ENCODE assay signal across 1 fruit fly cellular context in genomic region chr3R:23293066-23293777, dm6.
TF ChIP-seq lines count a peak whose summit lies in the region.

No protein-coding gene starts in this region.

TF ChIP-seq in whole organism, embryonic, 481 proteins besides CTCF, POLR2A, EP300 and RAD21 (continued from another document and continues in another):
- no peak for TF ChIP-seq lov (optimal IDR thresholded peaks at IDR 0.05; lab: Kevin White, UChicago)
- peak; percentile 33; the same call in 1 of the 3 replicates for TF ChIP-seq lov (GFP tag; IDR thresholded peaks at IDR 0.05; lab: Robert Waterston, UW)
- peak; percentile 34 for TF ChIP-seq CG16815 (GFP tag; optimal IDR thresholded peaks at IDR 0.05; lab: Kevin White, UChicago)
- no peak for TF ChIP-seq CG3163 (GFP tag; optimal IDR thresholded peaks at IDR 0.05; lab: Kevin White, UChicago)
- TF ChIP-seq ttk (GFP tag; IDR thresholded peaks at IDR 0.05; lab: Robert Waterston, UW), result peak; percentile 72
- no peak for TF ChIP-seq BEAF-32 (GFP tag; optimal IDR thresholded peaks at IDR 0.05; lab: Kevin White, UChicago)
- peak; percentile 42 for TF ChIP-seq gsb-n (tag; optimal IDR thresholded peaks at IDR 0.05; lab: Kevin White, UChicago)
- peak; percentile 16; the same call in 1 of the 2 replicates for TF ChIP-seq Awh (GFP tag; IDR thresholded peaks at IDR 0.05; lab: Robert Waterston, UW)
- no peak for TF ChIP-seq pan (optimal IDR thresholded peaks at IDR 0.05; lab: Kevin White, UChicago)
- TF ChIP-seq pan (GFP tag; optimal IDR thresholded peaks at IDR 0.05 in 1 of 2, IDR thresholded peaks at IDR 0.05 in 1 of 2), result peak in 1 of 2 experiments; percentile 66
- no peak for TF ChIP-seq CG11093 (GFP tag; IDR thresholded peaks at IDR 0.05; lab: Robert Waterston, UW)
- TF ChIP-seq dm (GFP tag; optimal IDR thresholded peaks at IDR 0.05; lab: Kevin White, UChicago), result no peak
- TF ChIP-seq CG16779 (GFP tag; IDR thresholded peaks at IDR 0.05; lab: Robert Waterston, UW), result no peak
- TF ChIP-seq cad (GFP tag; optimal IDR thresholded peaks at IDR 0.05; lab: Kevin White, UChicago), result no peak
- peak; percentile 71 for TF ChIP-seq HLH3B (GFP tag; IDR thresholded peaks at IDR 0.05; lab: Robert Waterston, UW)
- TF ChIP-seq CG8478 (optimal IDR thresholded peaks at IDR 0.05; lab: Kevin White, UChicago), result peak; percentile 92
- peak; percentile 9 for TF ChIP-seq NfI (GFP tag; optimal IDR thresholded peaks at IDR 0.05; lab: Kevin White, UChicago)
- TF ChIP-seq CG14965 (GFP tag; optimal IDR thresholded peaks at IDR 0.05; lab: Kevin White, UChicago; ENCODE audit: borderline replicate concordance), result no peak
- TF ChIP-seq CG8388 (GFP tag; optimal IDR thresholded peaks at IDR 0.05; lab: Kevin White, UChicago), result peak; percentile 72
- peak; percentile 55 for TF ChIP-seq CG14441 (GFP tag; IDR thresholded peaks at IDR 0.05; lab: Robert Waterston, UW)
- TF ChIP-seq CG42726 (GFP tag; IDR thresholded peaks at IDR 0.05; lab: Robert Waterston, UW; ENCODE audit: partially characterized antibody), result no peak
- TF ChIP-seq CG1024 (GFP tag; IDR thresholded peaks at IDR 0.05; lab: Robert Waterston, UW), result peak; percentile 44; the same call in 1 of the 2 replicates
- no peak for TF ChIP-seq CG9609 (GFP tag; optimal IDR thresholded peaks at IDR 0.05; lab: Kevin White, UChicago)
- TF ChIP-seq Trl (optimal IDR thresholded peaks at IDR 0.05; lab: Kevin White, UChicago), result peak; percentile 35 to 59
- no peak for TF ChIP-seq Trl (GFP tag; optimal IDR thresholded peaks at IDR 0.05; lab: Kevin White, UChicago)
- peak; percentile 61; the same call in 1 of the 2 replicates for TF ChIP-seq CG13287 (GFP tag; IDR thresholded peaks at IDR 0.05; lab: Robert Waterston, UW; ENCODE audit: partially characterized antibody)
- TF ChIP-seq klu (GFP tag; IDR thresholded peaks at IDR 0.05; lab: Robert Waterston, UW), result 0 out of 2 replicates have a peak, but pooled peaks have one; percentile 29
- peak; percentile 40 for TF ChIP-seq tio (GFP tag; optimal IDR thresholded peaks at IDR 0.05; lab: Kevin White, UChicago)
- no peak for TF ChIP-seq CG17612 (GFP tag; IDR thresholded peaks at IDR 0.05; lab: Robert Waterston, UW)
- TF ChIP-seq YL-1 (GFP tag; optimal IDR thresholded peaks at IDR 0.05; lab: Kevin White, UChicago), result no peak
- TF ChIP-seq NFAT (GFP tag; IDR thresholded peaks at IDR 0.05; lab: Robert Waterston, UW), result no peak
- no peak for TF ChIP-seq Doc3 (GFP tag; IDR thresholded peaks at IDR 0.05; lab: Robert Waterston, UW; ENCODE audit: partially characterized antibody)
- TF ChIP-seq gfzf (GFP tag; optimal IDR thresholded peaks at IDR 0.05; lab: Kevin White, UChicago), result no peak
- TF ChIP-seq Abd-B (GFP tag; optimal IDR thresholded peaks at IDR 0.05; lab: Kevin White, UChicago), result no peak
- peak; percentile 79 for TF ChIP-seq dmrt11E (tag; optimal IDR thresholded peaks at IDR 0.05; lab: Kevin White, UChicago)
- no peak for TF ChIP-seq CG7745 (tag; optimal IDR thresholded peaks at IDR 0.05; lab: Kevin White, UChicago)
- TF ChIP-seq esg (GFP tag; conservative IDR thresholded peaks at IDR 0.05; lab: Robert Waterston, UW), result no peak; the same call in 1 of the 2 replicates
- TF ChIP-seq CG12071 (GFP tag; optimal IDR thresholded peaks at IDR 0.05; lab: Kevin White, UChicago), result no peak
- no peak for TF ChIP-seq otp (GFP tag; IDR thresholded peaks at IDR 0.05; lab: Robert Waterston, UW)
- TF ChIP-seq dimm (GFP tag; IDR thresholded peaks at IDR 0.05; lab: Robert Waterston, UW), result no peak
- TF ChIP-seq CG34422 (GFP tag; IDR thresholded peaks at IDR 0.05; lab: Robert Waterston, UW), result peak; percentile 53; the same call in 2 of the 3 replicates
- TF ChIP-seq CG31365 (tag; optimal IDR thresholded peaks at IDR 0.05; lab: Kevin White, UChicago), result no peak
- no peak for TF ChIP-seq Dref (GFP tag; IDR thresholded peaks at IDR 0.05; lab: Robert Waterston, UW)
- peak; percentile 54 for TF ChIP-seq CG15479 (GFP tag; optimal IDR thresholded peaks at IDR 0.05; lab: Kevin White, UChicago)
- TF ChIP-seq chinmo (GFP tag; IDR thresholded peaks at IDR 0.05; lab: Robert Waterston, UW; ENCODE audit: partially characterized antibody), result peak; percentile 87; the same call in 2 of the 4 replicates
- no peak for TF ChIP-seq ash1 (GFP tag; optimal IDR thresholded peaks at IDR 0.05; lab: Kevin White, UChicago)
- no peak for TF ChIP-seq CG11560 (tag; IDR thresholded peaks at IDR 0.05; lab: Robert Waterston, UW)
- TF ChIP-seq CG2202 (tag; optimal IDR thresholded peaks at IDR 0.05; lab: Kevin White, UChicago), result peak; percentile 33
- TF ChIP-seq emc (GFP tag; optimal IDR thresholded peaks at IDR 0.05; lab: Kevin White, UChicago), result no peak
- TF ChIP-seq CG18476 (GFP tag; optimal IDR thresholded peaks at IDR 0.05; lab: Kevin White, UChicago), result no peak
- TF ChIP-seq CG5180 (GFP tag; optimal IDR thresholded peaks at IDR 0.05; lab: Kevin White, UChicago), result no peak
- peak; percentile 81 for TF ChIP-seq CG17829 (tag; optimal IDR thresholded peaks at IDR 0.05; lab: Kevin White, UChicago)
- no peak for TF ChIP-seq Mes4 (GFP tag; optimal IDR thresholded peaks at IDR 0.05; lab: Kevin White, UChicago)
- no peak for TF ChIP-seq Bteb2 (GFP tag; optimal IDR thresholded peaks at IDR 0.05; lab: Kevin White, UChicago)
- TF ChIP-seq crp (GFP tag; optimal IDR thresholded peaks at IDR 0.05; lab: Kevin White, UChicago), result no peak
- TF ChIP-seq grn (GFP tag; optimal IDR thresholded peaks at IDR 0.05; lab: Kevin White, UChicago), result peak; percentile 93
- TF ChIP-seq Hr3 (GFP tag; optimal IDR thresholded peaks at IDR 0.05; lab: Kevin White, UChicago), result peak; percentile 45
- no peak for TF ChIP-seq CG10654 (GFP tag; optimal IDR thresholded peaks at IDR 0.05; lab: Kevin White, UChicago)
- no peak for TF ChIP-seq Dip2 (GFP tag; IDR thresholded peaks at IDR 0.05; lab: Robert Waterston, UW)
- peak; percentile 48; the same call in 2 of the 3 replicates for TF ChIP-seq sr (GFP tag; IDR thresholded peaks at IDR 0.05; lab: Robert Waterston, UW)
- peak; percentile 68 for TF ChIP-seq sisA (GFP tag; IDR thresholded peaks at IDR 0.05; lab: Robert Waterston, UW)
- 0 out of 2 replicates have a peak, but pooled peaks have one; percentile 18 for TF ChIP-seq CG32532 (GFP tag; IDR thresholded peaks at IDR 0.05; lab: Robert Waterston, UW)
- TF ChIP-seq CG10366 (GFP tag; IDR thresholded peaks at IDR 0.05; lab: Robert Waterston, UW), result peak; percentile 64
- TF ChIP-seq D19B (GFP tag; optimal IDR thresholded peaks at IDR 0.05; lab: Kevin White, UChicago), result no peak
- TF ChIP-seq CG4730 (GFP tag; IDR thresholded peaks at IDR 0.05; lab: Robert Waterston, UW), result peak; percentile 53; the same call in 1 of the 2 replicates
- no peak; the same call in none of the 2 replicates for TF ChIP-seq Atf6 (GFP tag; IDR thresholded peaks at IDR 0.05; lab: Robert Waterston, UW)
- peak; percentile 55; the same call in 1 of the 2 replicates for TF ChIP-seq slbo (GFP tag; IDR thresholded peaks at IDR 0.05; lab: Robert Waterston, UW)
- TF ChIP-seq chif (GFP tag; optimal IDR thresholded peaks at IDR 0.05; lab: Kevin White, UChicago), result peak in 1 of 2 experiments; percentile 8
- peak; percentile 38 for TF ChIP-seq CG17359 (tag; optimal IDR thresholded peaks at IDR 0.05; lab: Kevin White, UChicago)
- peak; percentile 28; the same call in 1 of the 2 replicates for TF ChIP-seq H2.0 (GFP tag; IDR thresholded peaks at IDR 0.05; lab: Robert Waterston, UW)
- no peak for TF ChIP-seq cwo (GFP tag; optimal IDR thresholded peaks at IDR 0.05; lab: Kevin White, UChicago)
- peak; percentile 60 to 81 for TF ChIP-seq bsh (GFP tag; optimal IDR thresholded peaks at IDR 0.05; lab: Kevin White, UChicago)
- TF ChIP-seq CG32767 (GFP tag; IDR thresholded peaks at IDR 0.05; lab: Robert Waterston, UW), result peak; percentile 55; the same call in 1 of the 2 replicates
- peak; percentile 35 for TF ChIP-seq nerfin-1 (tag; optimal IDR thresholded peaks at IDR 0.05; lab: Kevin White, UChicago)
- no peak for TF ChIP-seq CG9876 (GFP tag; optimal IDR thresholded peaks at IDR 0.05; lab: Kevin White, UChicago)
- no peak for TF ChIP-seq B-H2 (GFP tag; optimal IDR thresholded peaks at IDR 0.05; lab: Kevin White, UChicago)
- TF ChIP-seq corto (GFP tag; optimal IDR thresholded peaks at IDR 0.05; lab: Kevin White, UChicago), result no peak
- TF ChIP-seq lola (GFP tag; optimal IDR thresholded peaks at IDR 0.05; lab: Kevin White, UChicago), result peak in 2 of 3 experiments; percentile 61 to 68
- peak; percentile 43 for TF ChIP-seq phol (tag; optimal IDR thresholded peaks at IDR 0.05; lab: Kevin White, UChicago)
- peak; percentile 55 for TF ChIP-seq scrt (GFP tag; optimal IDR thresholded peaks at IDR 0.05; lab: Kevin White, UChicago)
- no peak for TF ChIP-seq hb (GFP tag; IDR thresholded peaks at IDR 0.05; lab: Robert Waterston, UW; ENCODE audit: partially characterized antibody)
- TF ChIP-seq dan (GFP tag; IDR thresholded peaks at IDR 0.05; lab: Robert Waterston, UW), result no peak
- TF ChIP-seq Neu2 (GFP tag; optimal IDR thresholded peaks at IDR 0.05; lab: Kevin White, UChicago; ENCODE audit: borderline replicate concordance), result no peak
- TF ChIP-seq CG8924 (tag; optimal IDR thresholded peaks at IDR 0.05; lab: Kevin White, UChicago), result peak; percentile 31
- peak; percentile 89 for TF ChIP-seq Xrp1 (GFP tag; IDR thresholded peaks at IDR 0.05; lab: Robert Waterston, UW)
- peak; percentile 40 for TF ChIP-seq lbe (GFP tag; optimal IDR thresholded peaks at IDR 0.05; lab: Kevin White, UChicago)
- no peak for TF ChIP-seq CG15514 (GFP tag; optimal IDR thresholded peaks at IDR 0.05; lab: Kevin White, UChicago)
- TF ChIP-seq HmgD (GFP tag; optimal IDR thresholded peaks at IDR 0.05; lab: Kevin White, UChicago), result no peak
- TF ChIP-seq Hmx (GFP tag; optimal IDR thresholded peaks at IDR 0.05; lab: Kevin White, UChicago), result no peak
- no peak for TF ChIP-seq insv (GFP tag; optimal IDR thresholded peaks at IDR 0.05; lab: Kevin White, UChicago)
- peak; percentile 86 for TF ChIP-seq sens (GFP tag; lab: Kevin White, UChicago)
- no peak for TF ChIP-seq CG7987 (GFP tag; optimal IDR thresholded peaks at IDR 0.05; lab: Kevin White, UChicago)
- TF ChIP-seq zfh2 (GFP tag; optimal IDR thresholded peaks at IDR 0.05; lab: Kevin White, UChicago), result no peak
- no peak for TF ChIP-seq cas (GFP tag; IDR thresholded peaks at IDR 0.05; lab: Robert Waterston, UW)
- peak; percentile 41 for TF ChIP-seq CG1529 (GFP tag; optimal IDR thresholded peaks at IDR 0.05; lab: Kevin White, UChicago)
- TF ChIP-seq bab2 (GFP tag; optimal IDR thresholded peaks at IDR 0.05; lab: Kevin White, UChicago), result no peak
- TF ChIP-seq CG17385 (GFP tag; optimal IDR thresholded peaks at IDR 0.05; lab: Kevin White, UChicago), result peak; percentile 31
- TF ChIP-seq dmrt99B (tag; optimal IDR thresholded peaks at IDR 0.05; lab: Kevin White, UChicago), result peak; percentile 63
- no peak for TF ChIP-seq schlank (tag; optimal IDR thresholded peaks at IDR 0.05; lab: Kevin White, UChicago)
- no peak for TF ChIP-seq CG1233 (GFP tag; optimal IDR thresholded peaks at IDR 0.05; lab: Kevin White, UChicago)
- TF ChIP-seq h (optimal IDR thresholded peaks at IDR 0.05; lab: Kevin White, UChicago), result no peak
- TF ChIP-seq CG15073 (GFP tag; optimal IDR thresholded peaks at IDR 0.05; lab: Kevin White, UChicago), result no peak
- no peak for TF ChIP-seq CkIIα-i1 (GFP tag; IDR thresholded peaks at IDR 0.05; lab: Robert Waterston, UW)
- TF ChIP-seq ab (GFP tag; optimal IDR thresholded peaks at IDR 0.05; lab: Kevin White, UChicago), result no peak
- no peak for TF ChIP-seq HLHmδ (GFP tag; optimal IDR thresholded peaks at IDR 0.05; lab: Kevin White, UChicago)
- no peak for TF ChIP-seq CG3995 (GFP tag; optimal IDR thresholded peaks at IDR 0.05; lab: Kevin White, UChicago)
- TF ChIP-seq HLH4C (GFP tag; IDR thresholded peaks at IDR 0.05; lab: Robert Waterston, UW; ENCODE audit: partially characterized antibody), result no peak
- TF ChIP-seq ems (GFP tag; optimal IDR thresholded peaks at IDR 0.05; lab: Kevin White, UChicago), result no peak
- TF ChIP-seq bowl (GFP tag; IDR thresholded peaks at IDR 0.05; lab: Robert Waterston, UW), result no peak
- TF ChIP-seq CG10431 (GFP tag; optimal IDR thresholded peaks at IDR 0.05; lab: Kevin White, UChicago), result no peak
- peak; percentile 32 for TF ChIP-seq CG12942 (GFP tag; optimal IDR thresholded peaks at IDR 0.05; lab: Kevin White, UChicago)
- no peak for TF ChIP-seq pfk (GFP tag; optimal IDR thresholded peaks at IDR 0.05; lab: Kevin White, UChicago)
- no peak for TF ChIP-seq Side (GFP tag; optimal IDR thresholded peaks at IDR 0.05; lab: Kevin White, UChicago)
- no peak for TF ChIP-seq Sin3A (optimal IDR thresholded peaks at IDR 0.05; lab: Kevin White, UChicago)
- TF ChIP-seq CG1602 (GFP tag; optimal IDR thresholded peaks at IDR 0.05; lab: Kevin White, UChicago), result peak; percentile 21
- TF ChIP-seq lilli (GFP tag; optimal IDR thresholded peaks at IDR 0.05; lab: Kevin White, UChicago), result peak; percentile 37
- no peak for TF ChIP-seq CG11723 (GFP tag; optimal IDR thresholded peaks at IDR 0.05; lab: Kevin White, UChicago)
- TF ChIP-seq gro (GFP tag; optimal IDR thresholded peaks at IDR 0.05; lab: Kevin White, UChicago), result peak; percentile 21
- TF ChIP-seq ci (GFP tag; IDR thresholded peaks at IDR 0.05; lab: Robert Waterston, UW), result peak; percentile 81
- no peak for TF ChIP-seq p53 (GFP tag; optimal IDR thresholded peaks at IDR 0.05; lab: Kevin White, UChicago)
- TF ChIP-seq CG9727 (GFP tag; optimal IDR thresholded peaks at IDR 0.05; lab: Kevin White, UChicago), result peak; percentile 61
- TF ChIP-seq CG18599 (GFP tag; optimal IDR thresholded peaks at IDR 0.05; lab: Kevin White, UChicago), result no peak
- no peak for TF ChIP-seq wek (GFP tag; optimal IDR thresholded peaks at IDR 0.05; lab: Kevin White, UChicago)
- no peak for TF ChIP-seq aop (GFP tag; IDR thresholded peaks at IDR 0.05; lab: Robert Waterston, UW)
- peak; percentile 42 for TF ChIP-seq PHDP (tag; optimal IDR thresholded peaks at IDR 0.05; lab: Kevin White, UChicago)
- TF ChIP-seq CG6765 (GFP tag; optimal IDR thresholded peaks at IDR 0.05; lab: Kevin White, UChicago), result no peak
- TF ChIP-seq pb (GFP tag; optimal IDR thresholded peaks at IDR 0.05; lab: Kevin White, UChicago), result no peak
- TF ChIP-seq bcd (GFP tag; optimal IDR thresholded peaks at IDR 0.05; lab: Kevin White, UChicago), result no peak
- no peak for TF ChIP-seq Dip3 (GFP tag; optimal IDR thresholded peaks at IDR 0.05; lab: Kevin White, UChicago)
- no peak for TF ChIP-seq run (tag; optimal IDR thresholded peaks at IDR 0.05; lab: Kevin White, UChicago)
- TF ChIP-seq Hr51 (GFP tag; optimal IDR thresholded peaks at IDR 0.05; lab: Kevin White, UChicago), result no peak
- TF ChIP-seq CG10274 (GFP tag; optimal IDR thresholded peaks at IDR 0.05; lab: Kevin White, UChicago), result no peak
- peak; percentile 29 for TF ChIP-seq CG6813 (GFP tag; optimal IDR thresholded peaks at IDR 0.05; lab: Kevin White, UChicago)
